Worm (Caenorhabditis elegans) whole organism, L2 larva: ENCODE measurements around the gene F59B10.6.

Source experiments
- C34F6.9 ChIP-seq: fragments of 150-350 bp; optimal IDR thresholded peaks from 2 replicates; lab custom pipeline; 2014; ENCODE audit warnings: missing biosample characterization, missing genetic modification characterization
- F13H6.1 ChIP-seq: sonication (generic microtip); optimal IDR thresholded peaks from 2 replicates; lab custom pipeline; 2016; ENCODE audit warnings: missing genetic modification characterization, missing compliant biosample characterization
- R02D3.7 ChIP-seq: fragments of 150-350 bp; optimal IDR thresholded peaks from 2 replicates; lab custom pipeline; 2014; ENCODE audit warnings: missing biosample characterization, missing genetic modification characterization
- Y55F3AM.14 ChIP-seq: fragments of 200-800 bp; sonication (Bioruptor generic); optimal IDR thresholded peaks from 2 replicates; lab custom pipeline; 2018; ENCODE audit warnings: mild to moderate bottlenecking, missing genetic modification characterization, missing compliant biosample characterization
- alr-1 ChIP-seq: fragments of 150-350 bp; optimal IDR thresholded peaks from 2 replicates; lab custom pipeline; 2014; ENCODE audit warnings: missing biosample characterization, missing genetic modification characterization
- aly-2 ChIP-seq: fragments of 150-350 bp; optimal IDR thresholded peaks from 2 replicates; lab custom pipeline; 2014; ENCODE audit warnings: missing biosample characterization, missing genetic modification characterization
- ama-1 ChIP-seq: fragments of 150-350 bp; optimal IDR thresholded peaks from 2 replicates; lab custom pipeline; 2018; ENCODE audit warnings: inconsistent platforms
- blmp-1 ChIP-seq: sonication (generic microtip); optimal IDR thresholded peaks from 2 replicates; lab custom pipeline; 2017; ENCODE audit warnings: missing genetic modification characterization, mild to moderate bottlenecking, missing compliant biosample characterization, antibody characterized with exemption, moderate library complexity; ENCODE audit not compliant: insufficient read depth
- ceh-16 ChIP-seq: fragments of 150-350 bp; optimal IDR thresholded peaks from 2 replicates; lab custom pipeline; 2014; ENCODE audit warnings: missing biosample characterization, missing genetic modification characterization
- crh-2 ChIP-seq: sonication (generic microtip); optimal IDR thresholded peaks from 2 replicates; lab custom pipeline; 2017; ENCODE audit warnings: missing biosample characterization, missing genetic modification characterization
- dmd-4 ChIP-seq: sonication (generic microtip); optimal IDR thresholded peaks from 2 replicates; lab custom pipeline; 2017; ENCODE audit warnings: missing biosample characterization, missing genetic modification characterization
- egl-27 ChIP-seq: sonication (generic microtip); optimal IDR thresholded peaks from 3 replicates; lab custom pipeline; 2017; ENCODE audit warnings: missing biosample characterization, missing genetic modification reagents, missing genetic modification characterization
- elt-1 ChIP-seq: fragments of 150-350 bp; optimal IDR thresholded peaks from 2 replicates; lab custom pipeline; 2014; ENCODE audit warnings: missing biosample characterization, missing genetic modification characterization
- elt-3 ChIP-seq: sonication (generic microtip); optimal IDR thresholded peaks from 2 replicates; lab custom pipeline; 2017; ENCODE audit warnings: missing biosample characterization, missing genetic modification characterization
- fos-1 ChIP-seq: fragments of 150-350 bp; optimal IDR thresholded peaks from 2 replicates; lab custom pipeline; 2014; ENCODE audit warnings: missing biosample characterization, missing genetic modification characterization
- gmeb-1 ChIP-seq: fragments of 150-350 bp; optimal IDR thresholded peaks from 2 replicates; lab custom pipeline; 2014; ENCODE audit warnings: missing biosample characterization, missing genetic modification characterization
- lin-11 ChIP-seq: fragments of 150-350 bp; sonication (generic microtip); optimal IDR thresholded peaks from 2 replicates; lab custom pipeline; 2014; ENCODE audit warnings: missing biosample characterization, missing genetic modification characterization, inconsistent platforms, mixed read lengths
- lin-13 ChIP-seq: fragments of 150-350 bp; optimal IDR thresholded peaks from 2 replicates; lab custom pipeline; 2014; ENCODE audit warnings: missing biosample characterization, missing genetic modification reagents, missing genetic modification characterization
- lin-39 ChIP-seq: fragments of 150-350 bp; optimal IDR thresholded peaks from 2 replicates; lab custom pipeline; 2014; ENCODE audit warnings: missing biosample characterization, missing genetic modification reagents, missing genetic modification characterization
- lsy-2 ChIP-seq, 2 experiments: fragments of 150-350 bp in 1 of 2; sonication (generic microtip) in 1 of 2; optimal IDR thresholded peaks; 2 replicates each; lab custom pipeline; 2014 to 2017; ENCODE audit warnings: missing biosample characterization in 2 of 2, missing genetic modification characterization in 2 of 2
- mab-5 ChIP-seq: fragments of 150-350 bp; optimal IDR thresholded peaks from 2 replicates; lab custom pipeline; 2014; ENCODE audit warnings: missing biosample characterization, missing genetic modification characterization
- mbf-1 ChIP-seq: sonication (generic microtip); optimal IDR thresholded peaks from 2 replicates; lab custom pipeline; 2017; ENCODE audit warnings: missing biosample characterization, missing genetic modification characterization
- mdl-1 ChIP-seq, 2 experiments: fragments of 150-350 bp in 1 of 2; sonication (generic microtip) in 1 of 2; optimal IDR thresholded peaks; 2 replicates each; lab custom pipeline; 2017; ENCODE audit warnings: missing biosample characterization in 2 of 2, missing genetic modification characterization in 2 of 2
- nhr-10 ChIP-seq: sonication (generic microtip); optimal IDR thresholded peaks from 2 replicates; lab custom pipeline; 2017; ENCODE audit warnings: missing biosample characterization, missing genetic modification characterization
- nhr-12 ChIP-seq: fragments of 150-350 bp; optimal IDR thresholded peaks from 2 replicates; lab custom pipeline; 2014; ENCODE audit warnings: missing biosample characterization, missing genetic modification characterization
- nhr-129 ChIP-seq: fragments of 150-350 bp; optimal IDR thresholded peaks from 2 replicates; lab custom pipeline; 2014; ENCODE audit warnings: missing biosample characterization, missing genetic modification characterization
- nhr-21 ChIP-seq: fragments of 150-350 bp; optimal IDR thresholded peaks from 2 replicates; lab custom pipeline; 2014; ENCODE audit warnings: missing biosample characterization, missing genetic modification characterization
- nhr-23 ChIP-seq: fragments of 150-350 bp; optimal IDR thresholded peaks from 2 replicates; lab custom pipeline; 2014; ENCODE audit warnings: missing biosample characterization, missing genetic modification reagents, missing genetic modification characterization
- nhr-25 ChIP-seq: fragments of 150-350 bp; sonication (generic microtip); optimal IDR thresholded peaks from 3 replicates; lab custom pipeline; 2014; ENCODE audit warnings: missing biosample characterization, missing genetic modification characterization
- nhr-6 ChIP-seq: fragments of 150-350 bp; optimal IDR thresholded peaks from 2 replicates; lab custom pipeline; 2014; ENCODE audit warnings: missing biosample characterization, missing genetic modification characterization
- nhr-77 ChIP-seq: fragments of 150-350 bp; optimal IDR thresholded peaks from 2 replicates; lab custom pipeline; 2014; ENCODE audit warnings: missing biosample characterization, missing genetic modification characterization
- peb-1 ChIP-seq: fragments of 150-350 bp; optimal IDR thresholded peaks from 2 replicates; lab custom pipeline; 2014; ENCODE audit warnings: missing biosample characterization, missing genetic modification characterization
- sem-4 ChIP-seq: fragments of 150-350 bp; optimal IDR thresholded peaks from 2 replicates; lab custom pipeline; 2014; ENCODE audit warnings: missing biosample characterization, missing genetic modification reagents, missing genetic modification characterization
- skn-1 ChIP-seq: sonication (generic microtip); optimal IDR thresholded peaks from 2 replicates; lab custom pipeline; 2017; ENCODE audit warnings: missing biosample characterization, missing genetic modification characterization
- sma-3 ChIP-seq: sonication (generic microtip); optimal IDR thresholded peaks from 2 replicates; lab custom pipeline; 2016; ENCODE audit warnings: missing genetic modification reagents, missing genetic modification characterization, missing compliant biosample characterization
- sma-9 ChIP-seq, 2 experiments: fragments of 150-350 bp in 1 of 2; sonication (generic microtip) in 1 of 2; optimal IDR thresholded peaks; 2 replicates each; lab custom pipeline; 2014 to 2016; ENCODE audit warnings: missing genetic modification characterization in 2 of 2, mild to moderate bottlenecking in 1 of 2, missing biosample characterization in 1 of 2, missing compliant biosample characterization in 1 of 2, missing genetic modification reagents in 1 of 2, moderate library complexity in 1 of 2
- unc-39 ChIP-seq: fragments of 150-350 bp; optimal IDR thresholded peaks from 2 replicates; lab custom pipeline; 2014; ENCODE audit warnings: missing biosample characterization, missing genetic modification characterization
- unc-55 ChIP-seq: fragments of 150-350 bp; sonication (generic microtip); optimal IDR thresholded peaks from 3 replicates; lab custom pipeline; 2014; ENCODE audit warnings: missing biosample characterization, missing genetic modification reagents, missing genetic modification characterization
- zag-1 ChIP-seq: fragments of 150-350 bp; optimal IDR thresholded peaks from 2 replicates; lab custom pipeline; 2014; ENCODE audit warnings: missing biosample characterization, missing genetic modification characterization
- ztf-1 ChIP-seq: fragments of 200-800 bp; sonication (Bioruptor generic); conservative IDR thresholded peaks from 2 replicates; pipeline ENCODE4 v1.3.6; 2022; ENCODE audit warnings: missing genetic modification characterization, missing compliant biosample characterization

Gene F59B10.6

DNA sequence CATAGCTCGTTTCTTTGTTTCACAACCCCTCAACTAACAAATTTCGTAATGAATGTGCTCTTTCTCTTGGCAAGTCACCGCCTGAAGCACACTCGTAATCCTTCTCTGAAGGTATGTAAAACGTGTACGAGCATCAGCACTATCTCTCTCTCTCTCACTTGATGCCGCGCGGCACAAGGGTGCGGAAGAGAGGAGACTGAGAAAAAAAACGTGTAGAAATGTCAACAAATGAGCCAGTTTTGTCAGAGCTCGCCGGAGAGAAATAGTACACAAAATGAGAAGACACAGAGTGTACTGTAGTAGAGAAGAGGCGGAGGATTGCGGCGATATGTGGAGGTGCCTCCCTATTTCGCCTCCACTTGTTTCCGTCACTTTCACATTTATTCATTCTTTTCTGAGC is 14.0 kb downstream of the F59B10.6 start, which contains the start of gene F59B10.3:
F59B10.3 (plus strand) TSS at position 301 of the 400 bp plus-strand sequence.
- no peak for TF ChIP-seq nhr-129
- no peak for TF ChIP-seq mdl-1 (tag; optimal IDR thresholded peaks at IDR 0.05; lab: Kevin White, UChicago)
- TF ChIP-seq elt-3 (tag; lab: Kevin White, UChicago): no peak
- TF ChIP-seq elt-1 (tag; lab: Kevin White, UChicago): no peak
- TF ChIP-seq nhr-21 (tag; lab: Kevin White, UChicago): no peak
- peak; percentile 25 for TF ChIP-seq F13H6.1 (tag; lab: Kevin White, UChicago)
- no peak for TF ChIP-seq zag-1 (tag; lab: Kevin White, UChicago)
- TF ChIP-seq lin-13 (GFP tag; lab: Kevin White, UChicago): no peak

DNA sequence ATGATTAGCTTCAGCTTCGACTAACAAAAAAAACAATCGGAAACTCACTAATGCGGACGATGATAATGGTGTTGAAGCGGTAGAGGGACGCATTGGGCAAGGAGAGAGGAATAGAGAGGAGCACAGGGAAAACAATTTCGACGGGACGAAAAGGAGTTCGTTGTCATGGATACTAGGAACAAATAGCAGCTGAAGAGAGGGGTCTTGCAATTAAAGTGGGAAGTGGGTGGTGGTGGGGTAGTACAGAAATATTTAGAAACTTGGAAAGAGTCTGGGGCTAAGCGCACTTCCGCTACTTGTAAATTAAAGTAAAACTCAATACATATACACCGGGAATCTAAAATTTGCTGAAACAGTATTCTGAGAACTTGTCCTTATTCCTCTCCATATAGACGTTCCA is 14.5 kb downstream of the F59B10.6 start, which contains the start of gene F59B10.2:
F59B10.2 (minus strand) TSS at position 101 of the 400 bp plus-strand sequence.
- no peak for TF ChIP-seq ztf-1 (GFP tag; lab: Robert Waterston, UW)
- no peak for TF ChIP-seq aly-2 (tag; lab: Kevin White, UChicago)
- no peak for TF ChIP-seq nhr-25 (tag; lab: Kevin White, UChicago)
- no peak for TF ChIP-seq unc-55 (GFP tag; lab: Kevin White, UChicago)
- no peak for TF ChIP-seq nhr-10 (tag; lab: Kevin White, UChicago)
- TF ChIP-seq lin-13 (GFP tag; lab: Kevin White, UChicago): no peak
- no peak for TF ChIP-seq mab-5 (tag; lab: Kevin White, UChicago)
- TF ChIP-seq, all 48 proteins: peak for 0

DNA sequence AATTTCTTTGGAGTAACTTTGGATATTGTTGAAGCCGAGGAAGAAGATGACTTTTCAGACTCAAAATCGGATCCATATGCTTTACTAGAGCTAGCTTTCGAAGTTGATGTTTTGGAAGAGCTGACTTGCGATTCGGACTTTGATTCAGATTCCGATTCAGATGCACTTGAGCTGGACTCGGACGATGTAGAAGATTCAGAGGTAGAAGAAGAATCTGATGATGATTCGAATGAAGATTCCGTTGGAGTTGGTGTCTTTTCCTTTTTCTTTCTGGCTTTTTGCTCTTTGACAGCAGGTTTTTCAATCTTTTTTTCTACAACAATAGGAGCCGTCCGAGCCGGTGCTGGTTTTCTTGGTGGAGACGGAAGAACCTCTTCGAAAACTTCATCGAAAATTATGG is 16.4 kb downstream of the F59B10.6 start:
- TF ChIP-seq blmp-1 (no peak), ama-1 (no peak), elt-1 (tag; lab: Kevin White, UChicago) (no peak), dmd-4 (tag; lab: Kevin White, UChicago) (no peak)

DNA sequence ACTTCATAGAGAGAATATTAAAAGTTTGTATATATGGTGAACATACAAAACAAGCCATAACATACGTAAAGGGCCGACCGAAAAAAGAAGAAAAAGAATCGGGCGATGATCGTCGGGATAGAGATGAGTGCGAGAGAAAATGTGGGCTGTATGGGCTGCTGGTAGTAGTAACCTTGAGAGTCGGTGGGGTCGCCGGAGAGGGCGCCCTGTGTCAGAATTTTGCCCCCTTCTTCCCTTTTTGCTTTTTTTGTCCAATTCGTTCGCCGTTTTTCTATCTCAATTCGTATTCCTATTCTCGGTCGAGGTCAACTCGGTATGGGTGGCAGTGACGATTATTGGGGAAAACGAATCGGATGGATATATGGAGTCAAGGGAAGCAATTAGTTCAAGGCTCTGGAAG is 18.3 kb downstream of the F59B10.6 start:
- peak; percentile 1 for TF ChIP-seq nhr-25 (tag; lab: Kevin White, UChicago)
- peak; percentile 33 for TF ChIP-seq sma-9 (GFP tag; optimal IDR thresholded peaks at IDR 0.05; lab: Kevin White, UChicago)
- no peak for TF ChIP-seq sma-9 (tag; optimal IDR thresholded peaks at IDR 0.05; lab: Kevin White, UChicago)
- no peak for TF ChIP-seq egl-27 (tag; lab: Kevin White, UChicago)
- TF ChIP-seq ceh-16 (tag; lab: Kevin White, UChicago): peak; percentile 25

- TF ChIP-seq sma-9 (GFP tag; optimal IDR thresholded peaks at IDR 0.05; lab: Kevin White, UChicago) (peak; percentile 44), sma-9 (tag; optimal IDR thresholded peaks at IDR 0.05; lab: Kevin White, UChicago) (no peak), unc-55 (GFP tag; lab: Kevin White, UChicago) (peak; percentile 13), C34F6.9 (tag; lab: Kevin White, UChicago) (peak; percentile 23), fos-1 (tag; lab: Kevin White, UChicago) (no peak), nhr-10 (tag; lab: Kevin White, UChicago) (no peak), sem-4 (tag; lab: Kevin White, UChicago) (peak; percentile 0), unc-39 (tag; lab: Kevin White, UChicago) (no peak), nhr-25 (tag; lab: Kevin White, UChicago) (peak; percentile 3), nhr-6 (tag; lab: Kevin White, UChicago) (peak; percentile 25), egl-27 (tag; lab: Kevin White, UChicago) (peak; percentile 14), R02D3.7 (tag; lab: Kevin White, UChicago) (no peak), nhr-77 (no peak), gmeb-1 (tag; lab: Kevin White, UChicago) (no peak), F13H6.1 (tag; lab: Kevin White, UChicago) (peak; percentile 30)
- TF ChIP-seq, all 48 proteins: peak for 8
These were observed 19.5 kb downstream of the F59B10.6 start for ce11 chrII:10504729-10505128.

DNA sequence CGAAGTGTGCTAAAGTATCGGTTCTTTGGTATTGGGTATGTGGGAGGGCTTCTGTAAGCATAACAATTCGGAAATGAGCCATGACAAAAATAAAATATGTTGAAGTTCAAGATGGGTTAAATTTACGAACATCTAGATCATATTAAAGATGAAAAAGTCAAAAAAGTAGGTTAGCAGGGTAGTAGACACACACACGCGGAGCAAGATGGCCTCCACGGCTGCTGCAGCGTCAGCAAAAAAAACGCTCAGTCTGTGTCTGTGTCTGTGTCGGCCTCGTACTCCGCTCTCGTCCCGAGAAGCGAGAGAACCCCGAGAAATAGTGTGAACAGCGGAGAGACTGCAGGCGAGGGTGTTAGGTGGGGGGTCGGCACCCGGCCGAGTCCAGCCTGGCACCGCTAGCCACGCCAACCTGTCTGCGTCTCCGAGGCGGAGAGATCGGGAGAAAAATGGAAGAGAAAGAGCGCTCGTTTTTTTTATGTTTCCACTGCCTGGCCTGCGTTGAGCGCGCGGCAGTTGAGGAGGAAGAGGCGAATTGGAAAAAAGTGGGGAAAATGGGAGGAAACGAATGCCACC is 21.7 kb downstream of the F59B10.6 start, which contains the start of gene myrf-1:
myrf-1 (minus strand) TSS at position 51 of the 573 bp plus-strand sequence.
- TF ChIP-seq Y55F3AM.14 (GFP tag; lab: Kevin White, UChicago) (peak; percentile 84), skn-1 (tag; lab: Kevin White, UChicago) (no peak), sem-4 (tag; lab: Kevin White, UChicago) (peak; percentile 79), sma-3 (peak; percentile 85), elt-1 (tag; lab: Kevin White, UChicago) (peak; percentile 28), nhr-77 (no peak), lin-11 (tag; lab: Kevin White, UChicago) (peak; percentile 86), lsy-2 (tag; optimal IDR thresholded peaks at IDR 0.05; lab: Kevin White, UChicago) (peak; percentile 39 to 81), alr-1 (tag; lab: Kevin White, UChicago) (no peak), sma-9 (GFP tag; optimal IDR thresholded peaks at IDR 0.05; lab: Kevin White, UChicago) (peak; percentile 93), sma-9 (tag; optimal IDR thresholded peaks at IDR 0.05; lab: Kevin White, UChicago) (no peak), nhr-12 (tag; lab: Kevin White, UChicago) (no peak), ama-1 (no peak), unc-55 (GFP tag; lab: Kevin White, UChicago) (peak; percentile 80), lin-39 (no peak), mbf-1 (no peak), blmp-1 (peak; percentile 50), nhr-23 (tag; lab: Kevin White, UChicago) (no peak), aly-2 (tag; lab: Kevin White, UChicago) (no peak), peb-1 (peak; percentile 92), R02D3.7 (tag; lab: Kevin White, UChicago) (no peak), crh-2 (tag; lab: Kevin White, UChicago) (peak; percentile 84)
